Worm (Caenorhabditis elegans) whole organism, L4 larva: Measurements from ENCODE around the gene fbxb-85.

ENCODE experiments used
- D1046.2 ChIP-seq: fragments of 200-800 bp; sonication (Bioruptor generic); IDR thresholded peaks from 2 replicates; pipeline ENCODE4 v1.3.6; 2022; ENCODE audit warnings: missing genetic modification characterization, missing compliant biosample characterization
- F37D6.2 ChIP-seq: sonication (generic microtip); optimal IDR thresholded peaks from 2 replicates; lab custom pipeline; 2016; ENCODE audit warnings: mild to moderate bottlenecking, missing genetic modification characterization, missing compliant biosample characterization
- R02D3.7 ChIP-seq: fragments of 150-350 bp; sonication (generic microtip); optimal IDR thresholded peaks from 3 replicates; lab custom pipeline; 2014; ENCODE audit warnings: missing biosample characterization, missing genetic modification characterization
- T26A8.4 ChIP-seq: fragments of 200-800 bp; sonication (Bioruptor generic); IDR thresholded peaks from 2 replicates; pipeline ENCODE4 v1.3.6; 2022; ENCODE audit warnings: missing genetic modification characterization, missing compliant biosample characterization
- Y48G9A.11 ChIP-seq: fragments of 200-800 bp; sonication (Bioruptor generic); IDR thresholded peaks from 2 replicates; pipeline ENCODE4 v1.3.6; 2022; ENCODE audit warnings: missing genetic modification reagents, missing genetic modification characterization, missing compliant biosample characterization
- Y75B8A.6 ChIP-seq: fragments of 200-800 bp; sonication (Bioruptor generic); IDR thresholded peaks from 2 replicates; pipeline ENCODE4 v1.3.6; 2022; ENCODE audit warnings: missing genetic modification reagents, missing genetic modification characterization, missing compliant biosample characterization
- ZK337.2 ChIP-seq: fragments of 200-800 bp; sonication (Bioruptor generic); IDR thresholded peaks from 2 replicates; pipeline ENCODE4 v1.3.6; 2022; ENCODE audit warnings: missing genetic modification reagents, missing genetic modification characterization, missing compliant biosample characterization
- ZK546.5 ChIP-seq, 2 experiments: sonication (generic microtip); optimal IDR thresholded peaks; 2 replicates each; lab custom pipeline; 2017; ENCODE audit warnings: missing biosample characterization in 2 of 2, missing genetic modification characterization in 2 of 2
- aha-1 ChIP-seq: fragments of 150-350 bp; peaks from one replicate; lab custom pipeline; 2014; ENCODE audit warnings: missing biosample characterization, missing genetic modification characterization
- attf-4 ChIP-seq: sonication (generic microtip); optimal IDR thresholded peaks from 3 replicates; lab custom pipeline; 2017; ENCODE audit warnings: missing biosample characterization, missing genetic modification characterization
- ceh-28 ChIP-seq: fragments of 150-350 bp; optimal IDR thresholded peaks from 2 replicates; lab custom pipeline; 2014; ENCODE audit warnings: missing biosample characterization, missing genetic modification reagents, missing genetic modification characterization
- ceh-44 ChIP-seq: fragments of 200-800 bp; sonication (Bioruptor generic); IDR thresholded peaks from 2 replicates; pipeline ENCODE4 v1.3.6; 2022; ENCODE audit warnings: missing genetic modification reagents, missing genetic modification characterization, missing compliant biosample characterization
- ceh-62 ChIP-seq: sonication (generic microtip); optimal IDR thresholded peaks from 2 replicates; lab custom pipeline; 2017; ENCODE audit warnings: missing biosample characterization, missing genetic modification characterization
- ces-1 ChIP-seq: fragments of 150-350 bp; sonication (generic microtip); optimal IDR thresholded peaks from 4 replicates; lab custom pipeline; 2014; ENCODE audit warnings: missing biosample characterization, missing genetic modification reagents, missing genetic modification characterization
- daf-12 ChIP-seq: fragments of 150-350 bp; optimal IDR thresholded peaks from 2 replicates; lab custom pipeline; 2014; ENCODE audit warnings: missing biosample characterization, missing genetic modification reagents, missing genetic modification characterization
- dmd-6 ChIP-seq: fragments of 200-800 bp; sonication (Bioruptor generic); IDR thresholded peaks from 2 replicates; pipeline ENCODE4 v1.3.6; 2022; ENCODE audit warnings: missing genetic modification reagents, missing genetic modification characterization, missing compliant biosample characterization
- dmd-8 ChIP-seq: fragments of 200-800 bp; sonication (Bioruptor generic); IDR thresholded peaks from 2 replicates; pipeline ENCODE4 v1.3.6; 2022; ENCODE audit warnings: missing genetic modification characterization, missing compliant biosample characterization
- dmd-9 ChIP-seq: fragments of 200-800 bp; sonication (Bioruptor generic); IDR thresholded peaks from 2 replicates; pipeline ENCODE4 v1.3.6; 2022; ENCODE audit warnings: missing genetic modification reagents, missing genetic modification characterization, missing compliant biosample characterization
- dpl-1 ChIP-seq: fragments of 150-350 bp; optimal IDR thresholded peaks from 2 replicates; lab custom pipeline; 2014; ENCODE audit warnings: missing biosample characterization, missing genetic modification reagents, missing genetic modification characterization
- dve-1 ChIP-seq: sonication (generic microtip); optimal IDR thresholded peaks from 2 replicates; lab custom pipeline; 2017; ENCODE audit warnings: antibody characterized with exemption, mild to moderate bottlenecking, missing genetic modification characterization, missing compliant biosample characterization; ENCODE audit not compliant: insufficient read depth
- hif-1 ChIP-seq, 2 experiments: sonication (generic microtip); optimal IDR thresholded peaks; 2 replicates each; lab custom pipeline; 2016 to 2017; ENCODE audit warnings: missing compliant biosample characterization in 2 of 2, missing genetic modification characterization in 2 of 2, missing genetic modification reagents in 2 of 2, missing genotype in 2 of 2, mild to moderate bottlenecking in 1 of 2
- hmg-1.1 ChIP-seq: fragments of 200-800 bp; sonication (Bioruptor generic); IDR thresholded peaks from 2 replicates; pipeline ENCODE4 v1.3.6; 2022; ENCODE audit warnings: missing genetic modification reagents, missing genetic modification characterization, missing compliant biosample characterization
- lin-13 ChIP-seq: fragments of 150-350 bp; optimal IDR thresholded peaks from 2 replicates; lab custom pipeline; 2014; ENCODE audit warnings: missing biosample characterization, missing genetic modification reagents, missing genetic modification characterization
- lin-29 ChIP-seq: fragments of 200-800 bp; sonication (Bioruptor generic); IDR thresholded peaks from 2 replicates; pipeline ENCODE4 v1.3.6; 2022; ENCODE audit warnings: missing genetic modification reagents, missing genetic modification characterization, missing compliant biosample characterization
- lin-38 ChIP-seq: fragments of 200-800 bp; sonication (Bioruptor generic); IDR thresholded peaks from 2 replicates; pipeline ENCODE4 v1.3.6; 2022; ENCODE audit warnings: missing genetic modification reagents, missing genetic modification characterization, missing compliant biosample characterization
- madf-5 ChIP-seq, 2 experiments: fragments of 200-800 bp; sonication (Bioruptor generic); IDR thresholded peaks; 2 replicates each; pipeline ENCODE4 v1.3.6; 2022; ENCODE audit warnings: missing compliant biosample characterization in 2 of 2, missing genetic modification characterization in 2 of 2
- mdt-29 ChIP-seq: fragments of 200-800 bp; sonication (Bioruptor generic); IDR thresholded peaks from 2 replicates; pipeline ENCODE4 v1.3.6; 2022; ENCODE audit warnings: missing genetic modification reagents, missing genetic modification characterization, missing compliant biosample characterization
- mep-1 ChIP-seq: fragments of 150-350 bp; sonication (generic microtip); optimal IDR thresholded peaks from 3 replicates; lab custom pipeline; 2014; ENCODE audit warnings: missing biosample characterization, missing genetic modification characterization
- mes-2 ChIP-seq: sonication (generic microtip); optimal IDR thresholded peaks from 2 replicates; lab custom pipeline; 2016; ENCODE audit warnings: missing genotype, mild to moderate bottlenecking, missing genetic modification characterization, missing compliant biosample characterization; ENCODE audit not compliant: poor library complexity, severe bottlenecking
- mxl-3 ChIP-seq: fragments of 200-800 bp; sonication (Bioruptor generic); optimal IDR thresholded peaks from 2 replicates; lab custom pipeline; 2018; ENCODE audit warnings: mild to moderate bottlenecking, missing genetic modification characterization, missing compliant biosample characterization
- nhr-25 ChIP-seq: sonication (generic microtip); optimal IDR thresholded peaks from 2 replicates; lab custom pipeline; 2017; ENCODE audit warnings: missing genetic modification characterization, mild to moderate bottlenecking, missing compliant biosample characterization, antibody characterized with exemption, moderate library complexity, borderline replicate concordance; ENCODE audit not compliant: insufficient read depth
- nhr-28 ChIP-seq: fragments of 150-350 bp; optimal IDR thresholded peaks from 2 replicates; lab custom pipeline; 2014; ENCODE audit warnings: missing biosample characterization, missing genetic modification characterization
- nhr-42 ChIP-seq: fragments of 200-800 bp; sonication (Bioruptor generic); IDR thresholded peaks from 2 replicates; pipeline ENCODE4 v1.3.6; 2022; ENCODE audit warnings: missing genetic modification characterization, missing compliant biosample characterization
- nhr-77 ChIP-seq: fragments of 150-350 bp; optimal IDR thresholded peaks from 2 replicates; lab custom pipeline; 2014; ENCODE audit warnings: missing biosample characterization, missing genetic modification characterization
- pqm-1 ChIP-seq: sonication (generic microtip); optimal IDR thresholded peaks from 2 replicates; lab custom pipeline; 2017; ENCODE audit warnings: missing biosample characterization, missing genetic modification characterization
- rbr-2 ChIP-seq: sonication (generic microtip); optimal IDR thresholded peaks from 2 replicates; lab custom pipeline; 2016; ENCODE audit warnings: missing genotype, missing genetic modification characterization, missing compliant biosample characterization
- sdz-12 ChIP-seq: fragments of 200-800 bp; sonication (Bioruptor generic); optimal IDR thresholded peaks from 2 replicates; lab custom pipeline; 2018; ENCODE audit warnings: mild to moderate bottlenecking, missing genetic modification characterization, missing compliant biosample characterization
- tag-97 ChIP-seq: fragments of 200-800 bp; sonication (Bioruptor generic); IDR thresholded peaks from 2 replicates; pipeline ENCODE4 v1.3.6; 2022; ENCODE audit warnings: missing genetic modification characterization, missing compliant biosample characterization
- unc-130 ChIP-seq: sonication (generic microtip); optimal IDR thresholded peaks from 2 replicates; lab custom pipeline; 2016; ENCODE audit warnings: missing genetic modification reagents, missing genetic modification characterization, missing compliant biosample characterization
- unc-62 ChIP-seq, 3 experiments: fragments of 150-350 bp in 1 of 3; sonication (generic microtip); optimal IDR thresholded peaks in 2 of 3; peaks in 1 of 3; 1 replicate in 1 of 3; 2 replicates in 2 of 3; lab custom pipeline; 2014 to 2017; ENCODE audit warnings: missing biosample characterization in 3 of 3, missing genetic modification characterization in 3 of 3, missing genetic modification reagents in 3 of 3, missing genotype in 1 of 3
- vab-7 ChIP-seq: fragments of 200-800 bp; sonication (Bioruptor generic); IDR thresholded peaks from 2 replicates; pipeline ENCODE4 v1.3.6; 2022; ENCODE audit warnings: missing genetic modification reagents, missing genetic modification characterization, missing compliant biosample characterization
- zfp-2 ChIP-seq: sonication (generic microtip); optimal IDR thresholded peaks from 2 replicates; lab custom pipeline; 2016; ENCODE audit warnings: mild to moderate bottlenecking, missing genetic modification characterization, missing compliant biosample characterization
- zip-11 ChIP-seq: fragments of 200-800 bp; sonication (Bioruptor generic); IDR thresholded peaks from 2 replicates; pipeline ENCODE4 v1.3.6; 2022; ENCODE audit warnings: missing genetic modification characterization, missing compliant biosample characterization

The fbxb-85 gene

ce11 chrIII:10861375-10861774 lies 12.6 kb upstream of the fbxb-85 start:
- no peak for TF ChIP-seq nhr-25 (tag; lab: Kevin White, UChicago)
- no peak for TF ChIP-seq dmd-8
- no peak for TF ChIP-seq dmd-9
- no peak for TF ChIP-seq zip-11 (GFP tag; lab: Robert Waterston, UW)
- TF ChIP-seq dmd-6 (GFP tag; lab: Robert Waterston, UW): no peak
- no peak for TF ChIP-seq aha-1 (tag; lab: Kevin White, UChicago)
- TF ChIP-seq Y75B8A.6: no peak
- TF ChIP-seq ceh-28: peak; percentile 90
- no peak for TF ChIP-seq mep-1 (tag; lab: Kevin White, UChicago)
- no peak for TF ChIP-seq attf-4
- TF ChIP-seq lin-29 (GFP tag; lab: Robert Waterston, UW): no peak
- no peak for TF ChIP-seq ZK546.5 (tag; optimal IDR thresholded peaks at IDR 0.05; lab: Kevin White, UChicago)
- TF ChIP-seq nhr-77 (tag; lab: Kevin White, UChicago): no peak
- peak in 1 of 2 experiments; percentile 86 for TF ChIP-seq unc-62 (GFP tag; optimal IDR thresholded peaks at IDR 0.05 in 1 of 2; lab: Kevin White, UChicago)
- no peak for TF ChIP-seq unc-62 (tag; optimal IDR thresholded peaks at IDR 0.05; lab: Kevin White, UChicago)

DNA sequence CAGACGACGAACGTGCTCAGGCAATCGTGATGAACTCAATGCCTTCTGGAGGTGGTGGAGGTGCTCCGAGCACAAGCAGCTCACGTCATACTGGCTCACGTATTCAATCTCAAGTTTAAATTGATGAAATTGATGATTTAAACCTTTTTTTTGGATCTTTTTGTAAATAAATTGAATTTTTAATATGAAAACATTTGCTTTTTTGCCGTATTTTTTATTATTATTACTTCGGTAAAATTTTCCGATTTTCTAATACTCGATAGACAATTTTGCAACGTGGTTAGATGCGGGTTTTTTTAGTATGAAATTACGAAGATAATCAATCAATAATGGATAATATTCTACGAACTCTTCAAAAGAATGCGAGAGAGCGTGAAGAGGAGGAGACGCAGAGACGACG lies 9.2 kb upstream of the fbxb-85 start, which contains the start of gene oxi-1:
Gene oxi-1, plus strand, starts transcription at position 301 of the 400 bp plus-strand sequence.
- TF ChIP-seq pqm-1 (tag; lab: Kevin White, UChicago) (no peak), madf-5 (GFP tag; IDR thresholded peaks at IDR 0.05; lab: Robert Waterston, UW) (no peak), T26A8.4 (no peak), dpl-1 (no peak), dve-1 (tag; lab: Kevin White, UChicago) (no peak)
- TF ChIP-seq, all 104 proteins: peak for 0

DNA sequence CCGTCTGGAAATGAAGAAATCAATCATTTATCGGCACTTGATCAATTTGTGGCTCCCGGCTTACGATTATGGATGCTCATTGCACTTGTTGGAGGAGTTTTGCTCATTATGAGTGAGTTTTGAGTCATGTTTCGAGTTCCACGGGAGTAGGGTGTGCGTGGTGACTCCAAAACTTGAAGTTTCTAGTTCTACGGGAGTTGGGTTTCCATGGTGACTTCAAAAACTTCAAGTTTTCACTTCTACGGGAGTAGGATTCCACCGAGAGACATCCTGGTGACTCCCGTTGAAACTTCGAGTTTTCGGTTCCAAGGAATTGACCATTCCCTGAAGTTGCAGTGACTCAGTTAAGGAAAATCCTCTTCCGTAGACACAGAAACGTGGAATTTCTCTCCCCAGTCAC lies 8.1 kb upstream of the fbxb-85 start:
- TF ChIP-seq mdt-29 (GFP tag; lab: Robert Waterston, UW) (0 out of 2 replicates have a peak, but pooled peaks have one; percentile 29), Y48G9A.11 (peak; percentile 51; the same call in 1 of the 2 replicates), hmg-1.1 (GFP tag; lab: Robert Waterston, UW) (0 out of 2 replicates have a peak, but pooled peaks have one; percentile 20), vab-7 (0 out of 2 replicates have a peak, but pooled peaks have one; percentile 55), F37D6.2 (tag; lab: Kevin White, UChicago) (no peak), dmd-6 (GFP tag; lab: Robert Waterston, UW) (peak; percentile 22; the same call in 1 of the 2 replicates), nhr-42 (GFP tag; lab: Robert Waterston, UW) (0 out of 2 replicates have a peak, but pooled peaks have one; percentile 52), daf-12 (tag; lab: Kevin White, UChicago) (no peak), madf-5 (GFP tag; IDR thresholded peaks at IDR 0.05; lab: Robert Waterston, UW) (0 out of 4 replicates have a peak, but pooled peaks of 1 of the 2 experiments have one; percentile 35), hif-1 (tag; optimal IDR thresholded peaks at IDR 0.05; lab: Kevin White, UChicago) (peak in 1 of 2 experiments; percentile 72), rbr-2 (tag; lab: Kevin White, UChicago) (no peak), ceh-62 (no peak), ceh-44 (GFP tag; lab: Robert Waterston, UW) (peak; percentile 78), nhr-28 (tag; lab: Kevin White, UChicago) (no peak), mxl-3 (no peak), R02D3.7 (no peak), tag-97 (GFP tag; lab: Robert Waterston, UW) (0 out of 2 replicates have a peak, but pooled peaks have one; percentile 57), ces-1 (GFP tag; lab: Kevin White, UChicago) (no peak), D1046.2 (0 out of 2 replicates have a peak, but pooled peaks have one; percentile 56), unc-130 (GFP tag; lab: Kevin White, UChicago) (peak; percentile 77), lin-38 (GFP tag; lab: Robert Waterston, UW) (no peak), lin-13 (GFP tag; lab: Kevin White, UChicago) (no peak), dmd-9 (peak; percentile 65; the same call in 1 of the 2 replicates), ZK337.2 (GFP tag; lab: Robert Waterston, UW) (peak; percentile 57; the same call in 1 of the 2 replicates), mes-2 (peak; percentile 90), zfp-2 (tag; lab: Kevin White, UChicago) (no peak), sdz-12 (GFP tag; lab: Kevin White, UChicago) (no peak)
